Fruit fly (Drosophila melanogaster) whole organism, embryonic: ENCODE measurements around the gene Ant2.
A peak's percentile ranks its signal among the peaks of the same experiment; 100 is the strongest.

Experiments used
- Asciz ChIP-seq: fragments of 200-800 bp; sonication (Bioruptor generic); optimal IDR thresholded peaks from 2 replicates; lab custom pipeline; 2017; ENCODE audit warnings: missing biosample characterization, mild to moderate bottlenecking, missing genetic modification characterization, missing genetic modification reagents
- Atf3 ChIP-seq: fragments of 200-800 bp; sonication (Bioruptor generic); optimal IDR thresholded peaks from 3 replicates; lab custom pipeline; 2016; ENCODE audit warnings: missing biosample characterization, missing genetic modification characterization
- CG10147 ChIP-seq: fragments of 200-800 bp; sonication (Bioruptor generic); optimal IDR thresholded peaks from 2 replicates; lab custom pipeline; 2019; ENCODE audit warnings: missing biosample characterization, mild to moderate bottlenecking, missing genetic modification characterization, moderate library complexity
- CG10274 ChIP-seq: fragments of 200-800 bp; sonication (Bioruptor generic); optimal IDR thresholded peaks from 3 replicates; lab custom pipeline; 2017; ENCODE audit warnings: missing biosample characterization, mild to moderate bottlenecking, missing genetic modification characterization
- CG12236 ChIP-seq: fragments of 200-800 bp; sonication (Bioruptor generic); optimal IDR thresholded peaks from 2 replicates; lab custom pipeline; 2016; ENCODE audit warnings: missing biosample characterization, missing genetic modification characterization
- CG12659 ChIP-seq: fragments of 200-800 bp; sonication (Bioruptor generic); optimal IDR thresholded peaks from 3 replicates; lab custom pipeline; 2017; ENCODE audit warnings: mild to moderate bottlenecking, missing biosample characterization, missing genetic modification reagents, missing genetic modification characterization
- CG15269 ChIP-seq: fragments of 200-800 bp; sonication (Bioruptor generic); optimal IDR thresholded peaks from 2 replicates; lab custom pipeline; 2018; ENCODE audit warnings: missing biosample characterization, mild to moderate bottlenecking, missing genetic modification characterization, moderate library complexity
- CG15479 ChIP-seq: fragments of 200-800 bp; sonication (Bioruptor generic); optimal IDR thresholded peaks from 3 replicates; lab custom pipeline; 2019; ENCODE audit warnings: missing biosample characterization, mild to moderate bottlenecking, missing genetic modification characterization, moderate library complexity
- CG15696 ChIP-seq: fragments of 200-800 bp; sonication (Bioruptor generic); optimal IDR thresholded peaks from 2 replicates; lab custom pipeline; 2019; ENCODE audit warnings: missing biosample characterization, mild to moderate bottlenecking, missing genetic modification characterization, moderate library complexity
- CG18599 ChIP-seq: fragments of 200-800 bp; sonication (Bioruptor generic); optimal IDR thresholded peaks from 3 replicates; lab custom pipeline; 2017; ENCODE audit warnings: missing biosample characterization, missing genetic modification characterization, mild to moderate bottlenecking, moderate library complexity, missing genetic modification reagents
- CG2120 ChIP-seq: fragments of 200-800 bp; sonication (Bioruptor generic); optimal IDR thresholded peaks from 3 replicates; lab custom pipeline; 2016; ENCODE audit warnings: missing biosample characterization, missing genetic modification characterization
- CG2712 ChIP-seq: fragments of 200-800 bp; optimal IDR thresholded peaks from 3 replicates; lab custom pipeline; 2019; ENCODE audit warnings: missing biosample characterization, mild to moderate bottlenecking, missing genetic modification characterization, moderate library complexity
- CG30403 ChIP-seq: fragments of 200-800 bp; sonication (Bioruptor generic); optimal IDR thresholded peaks from 3 replicates; lab custom pipeline; 2016; ENCODE audit warnings: missing biosample characterization, missing genetic modification characterization
- CG32532 ChIP-seq: fragments of 200-800 bp; sonication (Bioruptor generic); IDR thresholded peaks from 2 replicates; pipeline ENCODE4 v1.3.6; 2022; ENCODE audit warnings: missing biosample characterization, missing genetic modification characterization
- CG3281 ChIP-seq: fragments of 200-800 bp; sonication (Bioruptor generic); optimal IDR thresholded peaks from 3 replicates; lab custom pipeline; 2017; ENCODE audit warnings: missing biosample characterization, mild to moderate bottlenecking, missing genetic modification characterization
- CG33557 ChIP-seq: fragments of 200-800 bp; sonication (Bioruptor generic); optimal IDR thresholded peaks from 2 replicates; lab custom pipeline; 2019; ENCODE audit warnings: missing biosample characterization, mild to moderate bottlenecking, missing genetic modification characterization, moderate library complexity
- CG34376 ChIP-seq: fragments of 200-800 bp; sonication (Bioruptor generic); optimal IDR thresholded peaks from 2 replicates; lab custom pipeline; 2018; ENCODE audit warnings: missing biosample characterization, mild to moderate bottlenecking, missing genetic modification characterization
- CG4328 ChIP-seq: fragments of 200-800 bp; sonication (Bioruptor generic); optimal IDR thresholded peaks from 3 replicates; lab custom pipeline; 2017; ENCODE audit warnings: missing biosample characterization, missing genetic modification reagents, missing genetic modification characterization
- CG4424 ChIP-seq: fragments of 200-800 bp; sonication (Bioruptor generic); optimal IDR thresholded peaks from 3 replicates; lab custom pipeline; 2016; ENCODE audit warnings: missing biosample characterization, missing genetic modification characterization
- CG4820 ChIP-seq: fragments of 200-800 bp; sonication (Bioruptor generic); optimal IDR thresholded peaks from 3 replicates; lab custom pipeline; 2016; ENCODE audit warnings: missing biosample characterization, missing genetic modification characterization
- CG9437 ChIP-seq: fragments of 200-800 bp; sonication (Bioruptor generic); optimal IDR thresholded peaks from 2 replicates; lab custom pipeline; 2018; ENCODE audit warnings: missing biosample characterization, mild to moderate bottlenecking, missing genetic modification characterization
- D19B ChIP-seq: fragments of 200-800 bp; sonication (Bioruptor generic); optimal IDR thresholded peaks from 2 replicates; lab custom pipeline; 2017; ENCODE audit warnings: missing biosample characterization, mild to moderate bottlenecking, missing genetic modification characterization
- E2f2 ChIP-seq: fragments of 200-800 bp; sonication (Bioruptor generic); IDR thresholded peaks from 2 replicates; pipeline ENCODE4 v1.3.6; 2022; ENCODE audit warnings: missing biosample characterization, missing genetic modification characterization
- Eip74EF ChIP-seq, 2 experiments: fragments of 200-800 bp in 1 of 2; fragments of >200 bp in 1 of 2; sonication (Bioruptor generic) in 1 of 2; optimal IDR thresholded peaks; 2 replicates each; lab custom pipeline; 2017 to 2019; ENCODE audit warnings: missing biosample characterization in 2 of 2, missing genetic modification characterization in 2 of 2, mild to moderate bottlenecking in 1 of 2, moderate library complexity in 1 of 2
- Ets65A ChIP-seq: fragments of 200-800 bp; sonication (Bioruptor generic); peaks from one replicate; lab custom pipeline; 2016; ENCODE audit warnings: missing biosample characterization, missing genetic modification characterization
- GATAe ChIP-seq: fragments of 200-800 bp; sonication (Bioruptor generic); conservative IDR thresholded peaks from 2 replicates; pipeline ENCODE4 v1.3.6; 2022; ENCODE audit warnings: missing biosample characterization, missing genetic modification characterization
- Gsc ChIP-seq: fragments of 200-800 bp; sonication (Bioruptor generic); IDR thresholded peaks from 2 replicates; pipeline ENCODE4 v1.3.6; 2022; ENCODE audit warnings: missing biosample characterization, missing genetic modification characterization
- Mad ChIP-seq: fragments of 200-800 bp; sonication (Bioruptor generic); optimal IDR thresholded peaks from 2 replicates; lab custom pipeline; 2016; ENCODE audit warnings: missing biosample characterization, missing genetic modification characterization
- Meics ChIP-seq: fragments of 200-800 bp; sonication (Bioruptor generic); optimal IDR thresholded peaks from 2 replicates; lab custom pipeline; 2017; ENCODE audit warnings: missing biosample characterization, mild to moderate bottlenecking, missing genetic modification characterization
- NC2β ChIP-seq: fragments of 200-800 bp; sonication (Bioruptor generic); optimal IDR thresholded peaks from 2 replicates; lab custom pipeline; 2016; ENCODE audit warnings: missing biosample characterization, missing genetic modification characterization
- Ravus ChIP-seq: fragments of 200-800 bp; sonication (Bioruptor generic); IDR thresholded peaks from 2 replicates; pipeline ENCODE4 v1.3.6; 2022; ENCODE audit warnings: missing biosample characterization, missing genetic modification characterization
- Sox100B ChIP-seq: fragments of 200-800 bp; sonication (Bioruptor generic); optimal IDR thresholded peaks from 3 replicates; lab custom pipeline; 2018; ENCODE audit warnings: missing biosample characterization, mild to moderate bottlenecking, missing genetic modification characterization
- Sry-β ChIP-seq: fragments of 200-800 bp; sonication (Bioruptor generic); optimal IDR thresholded peaks from 2 replicates; lab custom pipeline; 2018; ENCODE audit warnings: missing biosample characterization, mild to moderate bottlenecking, missing genetic modification characterization, moderate library complexity
- Trl ChIP-seq, 3 experiments: fragments of >200 bp in 2 of 3; fragments of 200-800 bp in 1 of 3; sonication (Bioruptor generic) in 1 of 3; optimal IDR thresholded peaks; 2 replicates in 1 of 3; 3 replicates in 2 of 3; lab custom pipeline; 2016 to 2017; ENCODE audit warnings: missing biosample characterization in 1 of 3, missing genetic modification characterization in 1 of 3
- al ChIP-seq: fragments of 200-800 bp; sonication (Bioruptor generic); IDR thresholded peaks from 2 replicates; pipeline ENCODE4 v1.3.6; 2022; ENCODE audit warnings: missing biosample characterization, missing genetic modification characterization
- crol ChIP-seq: fragments of 200-800 bp; sonication (Bioruptor generic); IDR thresholded peaks from 2 replicates; pipeline ENCODE4 v1.3.6; 2022; ENCODE audit warnings: missing biosample characterization, missing genetic modification characterization
- dysf ChIP-seq: fragments of 200-800 bp; sonication (Bioruptor generic); IDR thresholded peaks from 3 replicates; pipeline ENCODE4 v1.3.6; 2022; ENCODE audit warnings: missing biosample characterization, missing genetic modification characterization
- hkb ChIP-seq, 2 experiments: fragments of 200-800 bp in 1 of 2; fragments of >200 bp in 1 of 2; sonication (Bioruptor generic) in 1 of 2; IDR thresholded peaks in 1 of 2; optimal IDR thresholded peaks in 1 of 2; 2 replicates each; pipeline versions ENCODE4 v1.3.6 to Lab custom; 2017 to 2022; ENCODE audit warnings: missing biosample characterization in 1 of 2, missing genetic modification characterization in 1 of 2
- lbe ChIP-seq: fragments of 200-800 bp; sonication (Bioruptor generic); optimal IDR thresholded peaks from 2 replicates; lab custom pipeline; 2016; ENCODE audit warnings: missing biosample characterization, mild to moderate bottlenecking, missing genetic modification characterization
- lilli ChIP-seq: fragments of 200-800 bp; sonication (Bioruptor generic); optimal IDR thresholded peaks from 3 replicates; lab custom pipeline; 2016; ENCODE audit warnings: missing biosample characterization, missing genetic modification characterization
- lola ChIP-seq, 3 experiments: fragments of >200 bp in 2 of 3; fragments of 200-800 bp in 1 of 3; sonication (Bioruptor generic) in 1 of 3; optimal IDR thresholded peaks; 2 replicates each; lab custom pipeline; 2017 to 2019; ENCODE audit warnings: missing biosample characterization in 3 of 3, missing genetic modification characterization in 3 of 3, mild to moderate bottlenecking in 1 of 3, moderate library complexity in 1 of 3
- nerfin-1 ChIP-seq: fragments of 200-800 bp; sonication (Bioruptor generic); optimal IDR thresholded peaks from 3 replicates; lab custom pipeline; 2019; ENCODE audit warnings: missing biosample characterization, mild to moderate bottlenecking, missing genetic modification characterization, moderate library complexity
- row ChIP-seq: fragments of 200-800 bp; sonication (Bioruptor generic); IDR thresholded peaks from 3 replicates; pipeline ENCODE4 v1.3.6; 2022; ENCODE audit warnings: missing biosample characterization, missing genetic modification characterization
- tll ChIP-seq, 2 experiments: fragments of 200-800 bp in 1 of 2; fragments of >200 bp in 1 of 2; sonication (Bioruptor generic) in 1 of 2; optimal IDR thresholded peaks; 2 replicates each; lab custom pipeline; 2017 to 2019; ENCODE audit warnings: missing biosample characterization in 2 of 2, missing genetic modification characterization in 2 of 2, mild to moderate bottlenecking in 1 of 2, moderate library complexity in 1 of 2
- trh ChIP-seq: fragments of 200-800 bp; sonication (Bioruptor generic); optimal IDR thresholded peaks from 2 replicates; lab custom pipeline; 2016; ENCODE audit warnings: missing biosample characterization, missing genetic modification characterization

Gene Ant2

DNA sequence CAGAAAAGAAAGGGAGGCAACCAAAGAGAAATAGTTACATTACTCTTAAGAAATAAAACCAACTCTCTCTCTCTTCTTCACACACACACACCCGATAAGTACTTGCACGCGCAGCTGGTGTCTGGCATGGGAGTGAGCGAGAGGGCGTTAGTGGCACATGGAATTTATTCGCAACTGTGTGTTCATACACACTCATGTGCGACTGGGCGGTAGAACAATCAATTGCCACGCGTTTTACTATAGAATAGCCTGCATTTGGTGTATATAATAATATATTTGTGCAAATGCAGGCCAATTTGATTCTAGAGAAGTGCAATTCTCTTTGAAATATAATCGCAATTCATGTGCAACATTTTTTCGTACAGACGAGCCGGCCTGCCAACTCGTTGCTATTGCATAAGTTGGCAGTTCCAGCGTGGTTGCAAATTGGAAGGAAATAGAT lies 766 bp downstream of the Ant2 start (continued):
- TF ChIP-seq CG18599 (no peak), lilli (GFP tag; lab: Kevin White, UChicago) (no peak), row (0 out of 3 replicates have a peak, but pooled peaks have one; percentile 32), Ravus (GFP tag; lab: Robert Waterston, UW) (no peak), CG33557 (GFP tag; lab: Kevin White, UChicago) (no peak), CG2712 (tag; lab: Kevin White, UChicago) (no peak), Atf3 (GFP tag; lab: Kevin White, UChicago) (no peak), lbe (GFP tag; lab: Kevin White, UChicago) (no peak), trh (no peak), CG10147 (peak; percentile 38), CG4820 (GFP tag; lab: Kevin White, UChicago) (no peak), Trl (optimal IDR thresholded peaks at IDR 0.05; lab: Kevin White, UChicago) (peak; percentile 64 to 77), Trl (GFP tag; optimal IDR thresholded peaks at IDR 0.05; lab: Kevin White, UChicago) (no peak)

DNA sequence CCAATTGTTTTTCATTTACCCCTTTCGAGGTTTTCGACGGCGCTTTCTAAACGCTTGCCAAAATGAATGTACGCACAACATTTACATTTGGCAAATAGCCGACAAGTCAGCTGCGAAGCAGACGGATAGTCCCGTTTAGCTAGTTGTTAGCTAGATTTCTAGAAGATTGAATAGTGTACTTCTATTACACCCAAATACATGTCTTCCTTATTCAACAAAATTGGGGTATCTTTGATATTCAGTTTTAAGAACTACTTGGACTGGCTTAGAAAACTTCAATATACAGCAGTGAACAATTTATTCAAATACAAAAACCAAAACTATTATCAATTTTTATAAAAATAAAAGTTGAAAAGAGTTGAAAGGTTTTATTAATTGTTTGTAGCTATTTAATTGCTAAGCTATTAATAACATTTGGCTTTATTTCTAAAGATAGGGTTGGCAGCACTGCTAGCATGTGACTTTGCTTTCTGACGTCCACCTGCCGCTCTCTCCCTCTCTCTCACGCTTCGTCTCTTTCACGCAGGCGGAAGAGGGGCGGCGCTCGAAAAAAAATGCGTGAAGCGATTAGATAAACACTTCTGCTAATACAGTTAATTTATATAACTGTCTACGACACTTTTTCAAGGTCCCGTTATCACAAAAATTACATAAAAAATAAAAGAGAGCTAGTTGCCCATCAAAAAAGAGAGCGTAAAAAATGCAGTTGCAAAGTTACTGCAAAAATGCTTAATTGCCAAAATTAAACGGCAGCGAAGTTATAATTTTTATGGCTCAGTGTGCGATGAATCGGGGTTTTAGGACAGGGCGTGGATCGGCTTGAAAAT lies 1.7 kb downstream of the Ant2 start:
- TF ChIP-seq CG10274 (no peak), CG30403 (GFP tag; lab: Kevin White, UChicago) (peak; percentile 49), crol (GFP tag; lab: Robert Waterston, UW) (peak; percentile 61), Sox100B (GFP tag; lab: Kevin White, UChicago) (no peak), NC2β (GFP tag; lab: Kevin White, UChicago) (no peak), CG9437 (GFP tag; lab: Kevin White, UChicago) (peak; percentile 43), lilli (GFP tag; lab: Kevin White, UChicago) (peak; percentile 16), CG12236 (GFP tag; lab: Kevin White, UChicago) (no peak), dysf (no peak), Sry-β (GFP tag; lab: Kevin White, UChicago) (peak; percentile 90), E2f2 (GFP tag; lab: Robert Waterston, UW) (0 out of 2 replicates have a peak, but pooled peaks have one; percentile 6), lola (GFP tag; optimal IDR thresholded peaks at IDR 0.05; lab: Kevin White, UChicago) (peak in 1 of 3 experiments; percentile 18), Trl (optimal IDR thresholded peaks at IDR 0.05; lab: Kevin White, UChicago) (peak in 1 of 2 experiments; percentile 52), Trl (GFP tag; optimal IDR thresholded peaks at IDR 0.05; lab: Kevin White, UChicago) (no peak), tll (GFP tag; optimal IDR thresholded peaks at IDR 0.05; lab: Kevin White, UChicago) (peak in 1 of 2 experiments; percentile 83), CG15269 (tag; lab: Kevin White, UChicago) (peak; percentile 27), CG32532 (0 out of 2 replicates have a peak, but pooled peaks have one; percentile 22), Eip74EF (GFP tag; optimal IDR thresholded peaks at IDR 0.05; lab: Kevin White, UChicago) (peak in 1 of 2 experiments; percentile 41), Gsc (no peak), Asciz (no peak), al (GFP tag; lab: Robert Waterston, UW) (0 out of 2 replicates have a peak, but pooled peaks have one; percentile 14), CG12659 (GFP tag; lab: Kevin White, UChicago) (peak; percentile 16), CG3281 (GFP tag; lab: Kevin White, UChicago) (peak; percentile 25), Meics (GFP tag; lab: Kevin White, UChicago) (peak; percentile 18), CG15696 (peak; percentile 16), Ets65A (GFP tag; lab: Kevin White, UChicago) (peak; percentile 11), nerfin-1 (tag; lab: Kevin White, UChicago) (no peak), D19B (GFP tag; lab: Kevin White, UChicago) (peak; percentile 9), CG15479 (GFP tag; lab: Kevin White, UChicago) (peak; percentile 72), hkb (optimal IDR thresholded peaks at IDR 0.05; lab: Kevin White, UChicago) (no peak), hkb (GFP tag; IDR thresholded peaks at IDR 0.05; lab: Robert Waterston, UW) (no peak), Mad (GFP tag; lab: Kevin White, UChicago) (no peak), CG34376 (GFP tag; lab: Kevin White, UChicago) (no peak), CG4328 (peak; percentile 16), GATAe (GFP tag; lab: Robert Waterston, UW) (no peak; the same call in 1 of the 2 replicates), CG4424 (GFP tag; lab: Kevin White, UChicago) (peak; percentile 23), CG2120 (GFP tag; lab: Kevin White, UChicago) (peak; percentile 16)
